Fruit fly (Drosophila melanogaster) Kc167 (cell line): ENCODE measurements around the gene Keap1.

Experiments used
- Myc ChIP-seq: fragments of >200 bp; optimal IDR thresholded peaks from 2 replicates; lab custom pipeline; 2017; ENCODE audit warnings: missing external identifiers
- Sin3A ChIP-seq: fragments of >200 bp; optimal IDR thresholded peaks from 2 replicates; lab custom pipeline; 2018; ENCODE audit warnings: missing external identifiers
- h ChIP-seq: fragments of >200 bp; optimal IDR thresholded peaks from 3 replicates; lab custom pipeline; 2018; ENCODE audit warnings: missing external identifiers
- insv ChIP-seq: fragments of >200 bp; optimal IDR thresholded peaks from 3 replicates; lab custom pipeline; 2018; ENCODE audit warnings: missing external identifiers
- psq ChIP-seq: fragments of >200 bp; optimal IDR thresholded peaks from 2 replicates; lab custom pipeline; 2017; ENCODE audit warnings: missing external identifiers
- ttk ChIP-seq: sonication (Bioruptor generic); optimal IDR thresholded peaks from 2 replicates; lab custom pipeline; 2017; ENCODE audit warnings: missing external identifiers

Gene Keap1

DNA sequence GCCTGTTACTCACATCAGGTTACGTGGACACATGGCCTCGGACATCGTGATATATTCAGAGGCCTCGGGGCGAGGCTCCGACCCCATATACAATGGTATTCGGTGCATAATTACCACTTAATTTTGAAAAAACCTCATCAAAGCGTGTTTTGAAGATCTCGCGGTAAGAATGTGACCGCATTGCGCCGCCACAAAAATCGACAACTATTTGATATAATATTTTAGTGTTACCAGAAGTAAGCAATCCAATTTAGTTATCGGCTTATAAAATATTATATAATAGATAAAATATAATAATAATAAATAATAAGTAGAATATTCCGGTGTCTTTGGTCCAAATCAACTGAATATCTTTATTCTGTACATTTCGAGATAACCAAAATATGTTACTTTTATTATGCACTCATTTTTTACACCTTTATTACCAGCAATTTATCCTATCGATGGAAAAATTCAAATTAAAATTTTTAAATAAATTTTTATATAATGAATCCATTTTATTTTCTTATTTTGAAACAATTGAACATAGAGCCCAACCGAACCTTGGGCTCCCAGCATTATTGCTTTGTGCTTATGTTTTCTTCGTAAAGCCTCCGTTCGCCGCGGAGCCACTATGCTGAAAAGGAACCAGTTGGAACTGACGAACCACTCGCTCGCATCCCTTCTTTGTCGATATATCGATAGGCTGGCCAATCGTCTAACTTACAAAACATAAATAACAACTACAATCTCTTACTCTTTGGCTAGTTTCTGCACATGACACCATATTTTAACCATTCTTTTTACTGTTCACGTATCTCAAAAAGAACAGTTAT, 39.5 kb downstream of the Keap1 start, which contains the start of the genes CG18213 and Trm7-32:
Gene CG18213 (minus strand): TSS at position 211 of the 815 bp plus-strand sequence.
Gene Trm7-32 (plus strand): TSS at position 690 of the 815 bp plus-strand sequence.
- no peak for TF ChIP-seq ttk (lab: Kevin White, UChicago)
- TF ChIP-seq Sin3A (lab: Kevin White, UChicago) = no peak
- TF ChIP-seq h (lab: Kevin White, UChicago) = no peak
- TF ChIP-seq Myc (lab: Kevin White, UChicago) = no peak
- TF ChIP-seq psq (lab: Kevin White, UChicago) = no peak
- TF ChIP-seq insv (lab: Kevin White, UChicago) = no peak

- TF ChIP-seq ttk (lab: Kevin White, UChicago) = no peak
- no peak for TF ChIP-seq Sin3A (lab: Kevin White, UChicago)
- no peak for TF ChIP-seq Myc (lab: Kevin White, UChicago)
- TF ChIP-seq insv (lab: Kevin White, UChicago) = no peak
- no peak for TF ChIP-seq psq (lab: Kevin White, UChicago)
- no peak for TF ChIP-seq h (lab: Kevin White, UChicago)
These were observed 43.8 kb downstream of the Keap1 start, which contains the start of gene CG4009 for dm6 chr3R:17035945-17036344. Gene CG4009 (minus strand): TSS chr3R:17036045.

DNA sequence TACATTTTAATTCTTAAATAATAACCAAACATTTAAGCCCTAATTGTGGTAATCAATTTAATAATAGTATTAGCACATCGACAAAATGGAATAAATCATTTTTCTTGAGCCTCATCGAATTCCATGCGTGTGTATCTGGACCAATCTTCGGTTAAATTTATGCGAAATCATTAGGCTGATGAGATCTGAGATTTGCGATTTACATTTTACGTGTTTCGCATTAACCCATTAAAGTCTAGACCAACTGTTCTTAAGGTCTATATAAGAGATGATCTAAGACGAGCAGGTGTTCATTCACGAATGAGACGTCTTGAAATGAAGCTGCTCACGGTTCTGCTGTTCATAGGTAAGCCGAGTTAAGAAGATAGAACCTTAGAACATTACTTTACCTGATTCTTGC, 48.2 kb downstream of the Keap1 start, which contains the start of gene CG31268:
Gene CG31268 (plus strand): TSS at position 301 of the 400 bp plus-strand sequence.
- no peak for TF ChIP-seq Myc (lab: Kevin White, UChicago)
- TF ChIP-seq psq (lab: Kevin White, UChicago) = no peak

DNA sequence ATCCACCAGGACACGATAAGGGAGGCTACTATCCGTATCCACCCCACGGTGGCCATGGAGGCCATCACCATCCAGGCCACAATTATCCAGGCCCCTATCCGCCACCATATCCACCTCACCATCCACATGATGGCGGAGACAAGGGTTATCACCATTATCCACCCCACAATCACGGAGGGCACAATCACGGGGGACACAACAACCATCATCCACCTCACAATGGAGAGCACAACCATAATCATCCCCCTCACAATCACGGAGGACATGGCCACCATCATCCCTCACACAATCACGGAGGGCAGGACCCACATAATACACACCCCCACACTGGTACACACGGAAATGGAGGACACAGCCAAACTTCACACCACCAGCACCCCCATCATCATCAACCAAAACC, 49.9 kb downstream of the Keap1 start:
- TF ChIP-seq Myc (lab: Kevin White, UChicago) (no peak), insv (lab: Kevin White, UChicago) (no peak), ttk (lab: Kevin White, UChicago) (no peak), psq (lab: Kevin White, UChicago) (no peak), Sin3A (lab: Kevin White, UChicago) (no peak), h (lab: Kevin White, UChicago) (no peak)

- no peak for TF ChIP-seq ttk (lab: Kevin White, UChicago)
- TF ChIP-seq psq (lab: Kevin White, UChicago) = no peak
- TF ChIP-seq Sin3A (lab: Kevin White, UChicago) = no peak
- TF ChIP-seq insv (lab: Kevin White, UChicago) = no peak
- no peak for TF ChIP-seq h (lab: Kevin White, UChicago)
These were observed 51.4 kb downstream of the Keap1 start, which contains the start of gene CG5225 for dm6 chr3R:17028393-17028792. Gene CG5225 (plus strand): TSS chr3R:17028693.
